Worm (Caenorhabditis elegans) whole organism, L3 larva: ENCODE data around the gene srg-20.

Experiments
- ama-1 ChIP-seq: fragments of 150-350 bp; optimal IDR thresholded peaks from 2 replicates; lab custom pipeline; 2018
- elt-1 ChIP-seq: fragments of 150-350 bp; optimal IDR thresholded peaks from 2 replicates; lab custom pipeline; 2014; ENCODE audit warnings: missing biosample characterization, missing genetic modification characterization
- jun-1 ChIP-seq: fragments of 150-350 bp; optimal IDR thresholded peaks from 2 replicates; lab custom pipeline; 2014; ENCODE audit warnings: missing biosample characterization, missing genetic modification reagents, missing genetic modification characterization
- lsy-12 ChIP-seq: sonication (generic microtip); optimal IDR thresholded peaks from 2 replicates; lab custom pipeline; 2016; ENCODE audit warnings: mild to moderate bottlenecking, missing genetic modification characterization, missing compliant biosample characterization
- nhr-11 ChIP-seq: fragments of 150-350 bp; optimal IDR thresholded peaks from 2 replicates; lab custom pipeline; 2014; ENCODE audit warnings: missing biosample characterization, missing genetic modification characterization
- nhr-12 ChIP-seq: fragments of 150-350 bp; optimal IDR thresholded peaks from 2 replicates; lab custom pipeline; 2014; ENCODE audit warnings: missing biosample characterization, missing genetic modification characterization
- nhr-28 ChIP-seq: fragments of 150-350 bp; optimal IDR thresholded peaks from 2 replicates; lab custom pipeline; 2014; ENCODE audit warnings: missing biosample characterization, missing genetic modification characterization
- pqm-1 ChIP-seq: fragments of 150-350 bp; optimal IDR thresholded peaks from 2 replicates; lab custom pipeline; 2017; ENCODE audit warnings: missing biosample characterization, missing genetic modification characterization, inconsistent platforms
- sea-2 ChIP-seq: fragments of 150-350 bp; sonication (generic microtip); optimal IDR thresholded peaks from 4 replicates; lab custom pipeline; 2014; ENCODE audit warnings: missing biosample characterization, missing genetic modification reagents, missing genetic modification characterization

ce11 chrII:1589845-1590244 lies 46.6 kb upstream of the srg-20 start, which contains the start of gene T07H3.7:
- TF ChIP-seq jun-1 (tag; lab: Kevin White, UChicago) (no peak), nhr-12 (no peak), lsy-12 (tag; lab: Kevin White, UChicago) (no peak), pqm-1 (no peak), elt-1 (tag; lab: Kevin White, UChicago) (no peak), sea-2 (no peak), ama-1 (lab: Kevin White, UChicago) (no peak), nhr-28 (tag; lab: Kevin White, UChicago) (no peak), nhr-11 (tag; lab: Kevin White, UChicago) (no peak)
